Worm (Caenorhabditis elegans): ENCODE data around the gene K12H6.4.

Gene K12H6.4

ce11 chrII:2858851-2859250 is 34.8 kb upstream of the K12H6.4 start:
- TF ChIP-seq fos-1 (tag; optimal IDR thresholded peaks at IDR 0.05) (no peak), ZK546.5 (tag; optimal IDR thresholded peaks at IDR 0.05) (no peak), nhr-237 (tag; optimal IDR thresholded peaks at IDR 0.05) (no peak), elt-2 (tag; optimal IDR thresholded peaks at IDR 0.05) (no peak), nhr-25 (tag; optimal IDR thresholded peaks at IDR 0.05) (no peak), tbx-2 (tag; optimal IDR thresholded peaks at IDR 0.05) (no peak), ceh-28 (tag; optimal IDR thresholded peaks at IDR 0.05) (no peak), elt-1 (tag; optimal IDR thresholded peaks at IDR 0.05) (no peak), zag-1 (tag; optimal IDR thresholded peaks at IDR 0.05) (no peak), unc-39 (tag; optimal IDR thresholded peaks at IDR 0.05) (no peak), R02D3.7 (tag; optimal IDR thresholded peaks at IDR 0.05) (no peak), elt-3 (tag; optimal IDR thresholded peaks at IDR 0.05) (no peak), ztf-11 (tag; optimal IDR thresholded peaks at IDR 0.05) (no peak)

ce11 chrII:2857559-2857958 is 33.5 kb upstream of the K12H6.4 start:
- no peak for TF ChIP-seq sea-2 (GFP tag; optimal IDR thresholded peaks at IDR 0.05)
- TF ChIP-seq nhr-11 (tag; optimal IDR thresholded peaks at IDR 0.05) = no peak
- peak; percentile 63 for TF ChIP-seq nhr-43 (tag; optimal IDR thresholded peaks at IDR 0.05; ENCODE audit: poor library complexity, severe bottlenecking)
- TF ChIP-seq nhr-25 (tag; optimal IDR thresholded peaks at IDR 0.05) = peak; percentile 49
- TF ChIP-seq elt-1 (tag; optimal IDR thresholded peaks at IDR 0.05) = peak; percentile 81
- TF ChIP-seq elt-3 (tag; optimal IDR thresholded peaks at IDR 0.05) = peak in 2 of 3 experiments; percentile 70 to 95

- TF ChIP-seq tbx-2 (tag; optimal IDR thresholded peaks at IDR 0.05) (no peak), egl-5 (tag; optimal IDR thresholded peaks at IDR 0.05) (no peak), egl-27 (tag; optimal IDR thresholded peaks at IDR 0.05) (no peak), pqm-1 (tag; optimal IDR thresholded peaks at IDR 0.05) (no peak), elt-2 (tag; optimal IDR thresholded peaks at IDR 0.05) (no peak), nhr-23 (tag; optimal IDR thresholded peaks at IDR 0.05) (peak; percentile 13), nhr-25 (tag; optimal IDR thresholded peaks at IDR 0.05) (no peak), nhr-43 (tag; optimal IDR thresholded peaks at IDR 0.05; ENCODE audit: poor library complexity, severe bottlenecking) (peak; percentile 22), ztf-4 (tag; optimal IDR thresholded peaks at IDR 0.05) (no peak), elt-3 (tag; optimal IDR thresholded peaks at IDR 0.05) (peak in 1 of 3 experiments; percentile 9), nfya-1 (tag; optimal IDR thresholded peaks at IDR 0.05; ENCODE audit: insufficient read depth) (no peak)
These were observed 32.0 kb upstream of the K12H6.4 start for ce11 chrII:2856114-2856513.

ce11 chrII:2854794-2855193 is 30.7 kb upstream of the K12H6.4 start:
- TF ChIP-seq nhr-12 (tag; optimal IDR thresholded peaks at IDR 0.05) = no peak
- peak; percentile 54 for TF ChIP-seq nhr-25 (tag; optimal IDR thresholded peaks at IDR 0.05)
- no peak for TF ChIP-seq nhr-28 (tag; optimal IDR thresholded peaks at IDR 0.05)
- no peak for TF ChIP-seq zag-1 (tag; optimal IDR thresholded peaks at IDR 0.05)
- TF ChIP-seq ama-1 (optimal IDR thresholded peaks at IDR 0.05) = peak; percentile 43
- TF ChIP-seq nhr-43 (tag; optimal IDR thresholded peaks at IDR 0.05; ENCODE audit: poor library complexity, severe bottlenecking) = peak; percentile 58
- peak; percentile 14 for TF ChIP-seq hmg-11 (tag; optimal IDR thresholded peaks at IDR 0.05)
- peak; percentile 64 for TF ChIP-seq nhr-23 (tag; optimal IDR thresholded peaks at IDR 0.05)

- TF ChIP-seq nhr-23 (tag; optimal IDR thresholded peaks at IDR 0.05) (no peak), fkh-2 (tag; optimal IDR thresholded peaks at IDR 0.05) (no peak), nfya-1 (tag; optimal IDR thresholded peaks at IDR 0.05; ENCODE audit: insufficient read depth) (no peak), elt-1 (tag; optimal IDR thresholded peaks at IDR 0.05) (peak; percentile 63), unc-62 (GFP tag; optimal IDR thresholded peaks at IDR 0.05) (no peak)
These were observed 29.7 kb upstream of the K12H6.4 start for ce11 chrII:2853767-2854166.

- TF ChIP-seq snpc-4 (tag; optimal IDR thresholded peaks at IDR 0.05) (no peak), nhr-77 (tag; optimal IDR thresholded peaks at IDR 0.05) (no peak), aly-2 (tag; optimal IDR thresholded peaks at IDR 0.05) (no peak), daf-12 (tag; optimal IDR thresholded peaks at IDR 0.05) (no peak), ceh-28 (tag; optimal IDR thresholded peaks at IDR 0.05) (no peak), nhr-67 (tag; optimal IDR thresholded peaks at IDR 0.05) (no peak), nhr-76 (tag; optimal IDR thresholded peaks at IDR 0.05) (no peak), egl-27 (tag; optimal IDR thresholded peaks at IDR 0.05) (no peak), nhr-237 (tag; optimal IDR thresholded peaks at IDR 0.05) (no peak), ztf-11 (tag; optimal IDR thresholded peaks at IDR 0.05) (no peak), ztf-4 (tag; optimal IDR thresholded peaks at IDR 0.05) (no peak), elt-1 (tag; optimal IDR thresholded peaks at IDR 0.05) (no peak), ZK546.5 (tag; optimal IDR thresholded peaks at IDR 0.05) (no peak)
These were observed 28.4 kb upstream of the K12H6.4 start, which contains the start of gene ptc-3 for ce11 chrII:2852493-2852892. TSS of gene ptc-3 (minus strand) at chrII:2852593.

Measured in whole organism, L3 larva.